Fruit fly (Drosophila melanogaster) whole organism, pupa: Measurements from ENCODE around the gene CG14853.

Source experiments
- CG13204 ChIP-seq: fragments of 200-800 bp; sonication (Bioruptor generic); optimal IDR thresholded peaks from 2 replicates; lab custom pipeline; 2018; ENCODE audit warnings: missing biosample characterization, mild to moderate bottlenecking, missing genetic modification characterization, moderate library complexity
- CG15710 ChIP-seq: fragments of 200-800 bp; sonication (Bioruptor generic); optimal IDR thresholded peaks from 2 replicates; lab custom pipeline; 2018; ENCODE audit warnings: missing biosample characterization, mild to moderate bottlenecking, missing genetic modification characterization, moderate library complexity
- CG32121 ChIP-seq: fragments of 200-800 bp; sonication (Bioruptor generic); IDR thresholded peaks from 2 replicates; pipeline ENCODE4 v1.3.6; 2022; ENCODE audit warnings: missing biosample characterization, missing genetic modification characterization
- CG34367 ChIP-seq: fragments of 200-800 bp; sonication (Bioruptor generic); optimal IDR thresholded peaks from 2 replicates; lab custom pipeline; 2018; ENCODE audit warnings: missing biosample characterization, mild to moderate bottlenecking, missing genetic modification characterization
- D1 ChIP-seq: fragments of 200-800 bp; sonication (Bioruptor generic); optimal IDR thresholded peaks from 2 replicates; lab custom pipeline; 2018; ENCODE audit warnings: missing biosample characterization, mild to moderate bottlenecking, missing genetic modification characterization, moderate library complexity
- EcR ChIP-seq: fragments of 200-800 bp; sonication (Bioruptor generic); optimal IDR thresholded peaks from 3 replicates; lab custom pipeline; 2019; ENCODE audit warnings: missing biosample characterization, missing genetic modification characterization, mild to moderate bottlenecking, moderate library complexity, missing genetic modification reagents
- Pif1A ChIP-seq: fragments of 200-800 bp; sonication (Bioruptor generic); optimal IDR thresholded peaks from 3 replicates; lab custom pipeline; 2016; ENCODE audit warnings: missing biosample characterization, missing genetic modification characterization
- Pif1B ChIP-seq: fragments of 200-800 bp; sonication (Bioruptor generic); optimal IDR thresholded peaks from 3 replicates; lab custom pipeline; 2016; ENCODE audit warnings: missing biosample characterization, missing genetic modification characterization
- fd96Ca ChIP-seq: fragments of 200-800 bp; sonication (Bioruptor generic); IDR thresholded peaks from 3 replicates; pipeline ENCODE4 v1.3.6; 2022; ENCODE audit warnings: missing biosample characterization, missing genetic modification characterization
- gl ChIP-seq: fragments of 200-800 bp; sonication (Bioruptor generic); optimal IDR thresholded peaks from 2 replicates; lab custom pipeline; 2018; ENCODE audit warnings: missing biosample characterization, mild to moderate bottlenecking, missing genetic modification characterization
- rn ChIP-seq: fragments of 200-800 bp; sonication (Bioruptor generic); IDR thresholded peaks from 2 replicates; pipeline ENCODE4 v1.3.6; 2022; ENCODE audit warnings: missing biosample characterization, missing genetic modification characterization

- no peak for TF ChIP-seq D1 (tag; lab: Kevin White, UChicago)
- no peak for TF ChIP-seq Pif1A
- no peak for TF ChIP-seq CG32121 (GFP tag; lab: Robert Waterston, UW)
- TF ChIP-seq CG15710 (tag; lab: Kevin White, UChicago): no peak
- no peak for TF ChIP-seq gl
- TF ChIP-seq EcR (GFP tag; lab: Kevin White, UChicago): no peak
- TF ChIP-seq CG13204 (GFP tag; lab: Kevin White, UChicago): no peak
- no peak for TF ChIP-seq fd96Ca (GFP tag; lab: Robert Waterston, UW)
- no peak for TF ChIP-seq rn (GFP tag; lab: Robert Waterston, UW)
- no peak for TF ChIP-seq Pif1B (GFP tag; lab: Kevin White, UChicago)
- TF ChIP-seq CG34367: no peak
Measured at dm6 chr3R:14580045-14580579, 29.3 kb upstream of the CG14853 start.
